Worm (Caenorhabditis elegans): ENCODE results near the gene C18E9.2.

DNA sequence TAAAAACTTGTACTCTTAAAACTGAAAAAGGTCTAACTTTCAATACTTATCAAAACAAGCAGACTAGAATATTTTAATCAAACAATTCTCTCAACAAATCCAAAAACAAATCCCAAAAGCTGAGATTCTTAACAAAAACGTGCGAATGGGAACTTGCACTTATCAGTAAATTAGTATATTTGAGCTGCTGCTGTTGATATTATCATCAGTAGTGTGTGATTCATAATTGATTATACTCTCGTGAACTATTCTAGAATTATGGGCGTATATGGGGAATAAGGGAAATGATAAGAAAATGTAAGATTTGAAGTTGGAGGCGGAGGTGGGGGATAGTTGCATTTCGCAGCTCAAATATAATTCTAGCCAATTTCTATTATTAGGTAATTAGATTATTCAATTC is 49.4 kb downstream of the C18E9.2 start:
- TF ChIP-seq mab-5 (tag; optimal IDR thresholded peaks at IDR 0.05) = no peak
- TF ChIP-seq mbf-1 (tag; optimal IDR thresholded peaks at IDR 0.05) = no peak
- TF ChIP-seq unc-62 (GFP tag; optimal IDR thresholded peaks at IDR 0.05) = no peak
- TF ChIP-seq zag-1 (tag; optimal IDR thresholded peaks at IDR 0.05) = no peak
- TF ChIP-seq ama-1 (optimal IDR thresholded peaks at IDR 0.05) = no peak
- no peak for TF ChIP-seq nhr-11 (tag; optimal IDR thresholded peaks at IDR 0.05)
- TF ChIP-seq nhr-237 (tag; optimal IDR thresholded peaks at IDR 0.05) = no peak
- TF ChIP-seq egl-27 (tag; optimal IDR thresholded peaks at IDR 0.05) = no peak
- TF ChIP-seq mdl-1 (tag; optimal IDR thresholded peaks at IDR 0.05) = no peak
